Worm (Caenorhabditis elegans): ENCODE data around the gene F40F8.5.

Gene F40F8.5

DNA sequence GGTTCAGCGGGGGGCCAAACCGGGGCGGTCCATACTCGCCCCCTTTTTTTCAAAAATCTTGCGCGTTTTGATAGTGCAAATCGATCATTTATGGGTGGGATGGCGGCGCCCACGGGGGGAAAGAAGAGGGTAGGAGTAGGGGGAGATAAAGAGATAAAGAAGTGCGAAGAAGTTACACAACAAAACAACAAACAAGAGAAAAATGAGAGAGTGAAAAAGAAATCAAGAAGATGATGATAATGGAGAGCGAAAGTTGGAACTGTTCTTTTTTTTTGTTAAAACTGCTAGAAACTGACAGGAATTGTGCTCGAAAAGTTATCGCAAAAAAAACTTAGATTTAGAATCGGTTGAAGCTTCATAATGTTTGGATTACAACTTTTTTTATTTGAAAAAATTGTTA is 27.7 kb upstream of the F40F8.5 start, which contains the start of gene ptr-13:
ptr-13 (minus strand) TSS at position 92 of the 400 bp plus-strand sequence.
- TF ChIP-seq flt-1 (GFP tag; IDR thresholded peaks at IDR 0.05): no peak
- TF ChIP-seq med-1 (GFP tag; optimal IDR thresholded peaks at IDR 0.05; ENCODE audit: insufficient read depth): no peak
- no peak for TF ChIP-seq ztf-29 (GFP tag; IDR thresholded peaks at IDR 0.05)
- no peak for TF ChIP-seq cog-1 (tag; optimal IDR thresholded peaks at IDR 0.05)

DNA sequence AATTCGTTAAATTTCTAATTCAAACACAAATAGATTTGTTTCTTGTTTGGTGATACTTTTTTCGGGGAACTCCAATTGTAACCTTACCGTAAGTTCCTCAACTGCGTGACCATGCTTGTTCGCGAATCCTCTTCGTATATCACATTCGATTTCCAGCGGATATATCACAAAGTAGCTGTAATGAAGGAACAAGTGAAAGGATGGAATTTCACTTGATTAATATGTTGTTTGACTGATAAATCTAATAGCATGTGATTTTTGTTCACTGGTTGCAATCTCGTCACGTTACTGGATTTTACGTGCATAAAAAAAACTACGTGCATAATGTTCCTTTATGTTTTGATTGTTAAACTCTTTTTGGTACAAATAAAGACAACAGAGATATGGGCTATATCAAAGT is 26.9 kb upstream of the F40F8.5 start:
- TF ChIP-seq T22C8.4 (GFP tag; IDR thresholded peaks at IDR 0.05) (no peak), ztf-23 (GFP tag; IDR thresholded peaks at IDR 0.05) (no peak), cog-1 (tag; optimal IDR thresholded peaks at IDR 0.05) (no peak), tab-1 (GFP tag; IDR thresholded peaks at IDR 0.05) (no peak), klf-2 (GFP tag; conservative IDR thresholded peaks at IDR 0.05) (no peak), flt-1 (GFP tag; IDR thresholded peaks at IDR 0.05) (no peak), med-1 (GFP tag; optimal IDR thresholded peaks at IDR 0.05; ENCODE audit: insufficient read depth) (no peak), ztf-29 (GFP tag; IDR thresholded peaks at IDR 0.05) (no peak), ref-1 (GFP tag; conservative IDR thresholded peaks at IDR 0.05) (no peak)

DNA sequence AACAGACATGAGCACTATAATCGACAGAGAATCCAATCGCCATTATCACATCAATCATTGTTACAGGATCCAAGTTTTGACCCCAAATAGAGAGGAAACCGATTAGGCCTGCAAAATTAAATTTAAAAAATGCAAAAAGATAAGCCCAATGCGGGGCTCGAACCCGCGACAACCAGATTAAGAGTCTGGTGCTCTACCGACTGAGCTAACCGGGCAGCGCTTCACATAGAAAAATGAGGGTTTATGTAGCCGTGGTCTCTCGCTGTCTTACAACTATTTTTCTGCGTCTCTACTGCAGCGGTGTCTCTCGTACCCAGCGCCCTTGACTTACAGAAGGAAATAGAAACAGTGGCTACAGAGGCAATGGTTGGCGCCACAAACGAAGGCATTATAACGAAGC is 22.9 kb upstream of the F40F8.5 start:
- TF ChIP-seq ref-1 (GFP tag; conservative IDR thresholded peaks at IDR 0.05) (peak; percentile 58; the same call in 1 of the 2 replicates), flt-1 (GFP tag; IDR thresholded peaks at IDR 0.05) (peak; percentile 86), tab-1 (GFP tag; IDR thresholded peaks at IDR 0.05) (peak; percentile 84), cog-1 (tag; optimal IDR thresholded peaks at IDR 0.05) (no peak), klf-2 (GFP tag; conservative IDR thresholded peaks at IDR 0.05) (peak; percentile 74), T22C8.4 (GFP tag; IDR thresholded peaks at IDR 0.05) (peak; percentile 60; the same call in 1 of the 2 replicates), ztf-23 (GFP tag; IDR thresholded peaks at IDR 0.05) (peak; percentile 78), ztf-29 (GFP tag; IDR thresholded peaks at IDR 0.05) (peak; percentile 78), med-1 (GFP tag; optimal IDR thresholded peaks at IDR 0.05; ENCODE audit: insufficient read depth) (no peak)

DNA sequence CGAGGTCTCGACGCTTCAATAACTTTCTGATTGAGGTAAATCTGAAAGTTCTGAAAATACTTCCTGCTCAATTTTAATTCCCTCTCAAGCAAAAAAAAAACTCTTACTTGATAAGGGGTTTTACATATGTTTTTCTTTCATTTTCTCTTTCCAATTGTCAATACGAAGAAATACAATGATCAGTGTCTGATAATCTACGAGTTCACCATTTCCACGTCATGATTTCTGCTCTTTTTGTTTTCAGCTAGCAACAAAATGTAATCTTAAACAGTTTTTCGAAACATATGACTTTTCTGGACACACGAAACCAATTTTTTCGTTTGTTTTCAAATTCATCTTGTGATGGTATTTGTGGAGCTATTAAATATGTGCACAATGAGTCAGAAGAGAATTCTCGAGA is 21.4 kb upstream of the F40F8.5 start:
- TF ChIP-seq tab-1 (GFP tag; IDR thresholded peaks at IDR 0.05) (no peak), ztf-29 (GFP tag; IDR thresholded peaks at IDR 0.05) (no peak)

DNA sequence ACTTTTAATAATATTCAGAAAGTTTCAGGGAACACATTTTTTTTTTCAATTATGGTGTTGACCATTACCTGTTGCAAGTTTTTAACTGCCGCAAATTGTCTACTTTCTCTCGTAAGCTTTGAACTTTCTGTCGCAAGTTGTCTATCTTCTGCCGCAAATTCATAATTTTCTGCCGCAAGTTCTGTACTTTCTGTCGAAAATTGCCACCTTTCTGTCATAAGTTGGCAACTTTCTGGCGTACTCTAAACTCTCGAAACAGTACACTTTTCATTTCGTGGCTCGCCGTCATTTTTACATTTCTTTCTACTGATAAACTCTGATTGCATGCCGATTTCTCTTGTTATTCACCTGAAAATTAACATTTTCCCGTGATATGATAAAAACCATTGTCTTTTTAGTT is 20.7 kb upstream of the F40F8.5 start:
- TF ChIP-seq flt-1 (GFP tag; IDR thresholded peaks at IDR 0.05): no peak
- TF ChIP-seq tab-1 (GFP tag; IDR thresholded peaks at IDR 0.05): no peak
- no peak for TF ChIP-seq klf-2 (GFP tag; conservative IDR thresholded peaks at IDR 0.05)
- TF ChIP-seq med-1 (GFP tag; optimal IDR thresholded peaks at IDR 0.05; ENCODE audit: insufficient read depth): no peak
- TF ChIP-seq cog-1 (tag; optimal IDR thresholded peaks at IDR 0.05): no peak
- TF ChIP-seq ref-1 (GFP tag; conservative IDR thresholded peaks at IDR 0.05): no peak
- TF ChIP-seq T22C8.4 (GFP tag; IDR thresholded peaks at IDR 0.05): no peak
- TF ChIP-seq ztf-29 (GFP tag; IDR thresholded peaks at IDR 0.05): no peak
- TF ChIP-seq ztf-23 (GFP tag; IDR thresholded peaks at IDR 0.05): no peak

DNA sequence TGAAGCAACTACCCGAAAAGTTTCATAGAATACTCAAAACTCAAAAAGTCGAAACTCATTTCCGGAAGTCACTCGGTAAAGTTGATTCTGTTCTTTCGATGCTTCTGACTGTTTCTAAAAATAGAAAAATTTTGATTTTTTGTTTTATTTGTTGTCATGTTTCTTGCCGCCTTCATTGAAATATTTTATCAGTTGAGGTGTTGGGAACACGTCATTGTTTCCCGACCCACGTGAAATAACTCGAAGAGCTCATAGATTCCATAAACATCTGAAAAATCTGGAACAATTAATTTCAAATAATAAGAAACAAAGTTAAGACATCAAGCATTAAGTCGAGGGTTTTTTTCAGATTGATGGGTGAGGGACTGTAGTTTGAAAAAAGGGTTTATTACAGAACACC is 20.2 kb upstream of the F40F8.5 start:
- no peak for TF ChIP-seq ref-1 (GFP tag; conservative IDR thresholded peaks at IDR 0.05)
- TF ChIP-seq med-1 (GFP tag; optimal IDR thresholded peaks at IDR 0.05; ENCODE audit: insufficient read depth): no peak
- no peak for TF ChIP-seq cog-1 (tag; optimal IDR thresholded peaks at IDR 0.05)
- TF ChIP-seq klf-2 (GFP tag; conservative IDR thresholded peaks at IDR 0.05): no peak
- no peak for TF ChIP-seq ztf-29 (GFP tag; IDR thresholded peaks at IDR 0.05)
- TF ChIP-seq ztf-23 (GFP tag; IDR thresholded peaks at IDR 0.05): no peak
- no peak for TF ChIP-seq flt-1 (GFP tag; IDR thresholded peaks at IDR 0.05)
- TF ChIP-seq T22C8.4 (GFP tag; IDR thresholded peaks at IDR 0.05): no peak
- no peak for TF ChIP-seq tab-1 (GFP tag; IDR thresholded peaks at IDR 0.05)

DNA sequence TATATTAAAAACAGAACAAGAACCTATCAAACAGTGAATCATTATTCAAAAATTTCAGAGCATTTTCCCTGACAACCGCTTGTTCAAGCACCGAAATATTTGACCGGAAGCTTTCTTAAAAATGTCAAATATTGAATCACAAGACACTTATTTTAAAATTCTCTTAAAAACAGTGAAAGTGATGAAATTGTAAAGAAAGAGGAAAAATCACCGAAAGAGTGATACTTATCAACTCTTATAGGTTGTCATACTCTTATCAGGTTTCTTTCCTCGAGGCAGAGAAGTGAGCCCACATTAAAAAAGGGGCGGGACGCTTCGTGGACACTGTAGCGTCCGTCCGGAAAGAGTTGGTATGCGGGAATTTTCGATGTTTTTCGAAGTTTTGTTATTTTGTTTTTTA is 19.1 kb upstream of the F40F8.5 start:
- TF ChIP-seq cog-1 (tag; optimal IDR thresholded peaks at IDR 0.05): no peak
- TF ChIP-seq ztf-23 (GFP tag; IDR thresholded peaks at IDR 0.05): no peak
- no peak for TF ChIP-seq T22C8.4 (GFP tag; IDR thresholded peaks at IDR 0.05)
- TF ChIP-seq med-1 (GFP tag; optimal IDR thresholded peaks at IDR 0.05; ENCODE audit: insufficient read depth): no peak

DNA sequence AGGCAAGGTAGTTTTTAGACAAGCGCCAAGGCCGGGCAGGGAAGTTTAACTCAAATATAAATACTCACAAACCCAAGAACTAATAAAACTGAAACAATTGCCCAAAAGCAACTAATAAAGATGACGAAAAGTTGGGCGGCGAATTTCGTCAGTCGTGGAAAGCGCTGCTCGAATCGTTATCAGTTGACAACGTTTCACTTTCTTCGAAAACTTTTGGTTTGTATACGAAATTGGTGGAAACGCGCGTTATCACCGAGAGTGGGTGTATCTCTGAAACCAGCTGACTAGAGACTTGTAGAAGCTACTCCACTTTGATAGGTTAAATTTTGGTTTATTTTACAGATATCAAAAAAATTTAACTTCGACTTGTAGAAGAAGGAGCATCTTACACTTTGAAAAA is 18.4 kb upstream of the F40F8.5 start:
- TF ChIP-seq T22C8.4 (GFP tag; IDR thresholded peaks at IDR 0.05) (no peak), cog-1 (tag; optimal IDR thresholded peaks at IDR 0.05) (no peak), klf-2 (GFP tag; conservative IDR thresholded peaks at IDR 0.05) (no peak), flt-1 (GFP tag; IDR thresholded peaks at IDR 0.05) (no peak)

DNA sequence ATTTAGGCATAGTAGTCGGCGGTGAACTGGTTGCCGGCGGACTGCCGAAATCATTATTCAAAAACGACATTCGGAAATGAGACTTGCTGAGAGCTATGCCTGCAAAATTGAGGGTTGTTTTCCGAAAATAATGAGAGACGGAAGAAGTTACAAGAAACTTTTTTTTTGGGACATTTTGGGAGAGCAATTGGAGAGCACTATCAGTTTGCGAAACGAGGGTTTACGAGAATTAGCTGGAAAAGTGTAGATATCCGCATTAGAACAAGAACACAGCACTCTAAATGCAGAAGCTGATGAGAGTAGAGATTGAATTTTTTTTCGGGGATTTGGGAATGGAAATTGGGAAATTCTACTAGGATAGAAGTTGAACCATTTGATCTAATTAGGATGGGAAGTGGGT is 17.8 kb upstream of the F40F8.5 start, which contains the start of gene pqm-1:
pqm-1 (minus strand) TSS at position 101 of the 400 bp plus-strand sequence.
- TF ChIP-seq ztf-29 (GFP tag; IDR thresholded peaks at IDR 0.05) (no peak), ref-1 (GFP tag; conservative IDR thresholded peaks at IDR 0.05) (no peak), cog-1 (tag; optimal IDR thresholded peaks at IDR 0.05) (no peak), klf-2 (GFP tag; conservative IDR thresholded peaks at IDR 0.05) (no peak), flt-1 (GFP tag; IDR thresholded peaks at IDR 0.05) (no peak), med-1 (GFP tag; optimal IDR thresholded peaks at IDR 0.05; ENCODE audit: insufficient read depth) (no peak), ztf-23 (GFP tag; IDR thresholded peaks at IDR 0.05) (no peak), tab-1 (GFP tag; IDR thresholded peaks at IDR 0.05) (no peak), T22C8.4 (GFP tag; IDR thresholded peaks at IDR 0.05) (no peak)

DNA sequence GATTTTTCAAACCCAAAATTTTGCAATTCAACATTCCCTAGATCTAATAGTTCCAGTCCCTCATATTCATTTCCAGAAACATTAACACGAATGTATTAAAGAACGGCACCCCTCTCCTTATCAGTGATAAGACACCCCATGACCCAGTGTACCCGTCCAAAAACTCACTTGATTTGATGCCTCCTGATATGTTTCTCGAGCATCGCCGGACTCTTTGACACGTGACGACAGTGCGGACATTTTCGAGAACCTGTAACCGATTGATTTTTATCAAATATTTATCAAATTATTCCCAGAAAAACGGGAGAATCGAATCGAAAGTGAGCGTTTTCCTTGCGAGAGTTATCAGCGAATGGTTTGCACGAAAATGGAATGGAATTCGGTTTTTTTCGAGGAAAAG is 16.2 kb upstream of the F40F8.5 start:
- no peak for TF ChIP-seq ztf-23 (GFP tag; IDR thresholded peaks at IDR 0.05)
- no peak for TF ChIP-seq med-1 (GFP tag; optimal IDR thresholded peaks at IDR 0.05; ENCODE audit: insufficient read depth)
- no peak for TF ChIP-seq T22C8.4 (GFP tag; IDR thresholded peaks at IDR 0.05)
- no peak for TF ChIP-seq ztf-29 (GFP tag; IDR thresholded peaks at IDR 0.05)
- TF ChIP-seq ref-1 (GFP tag; conservative IDR thresholded peaks at IDR 0.05): no peak
- TF ChIP-seq cog-1 (tag; optimal IDR thresholded peaks at IDR 0.05): no peak
- no peak for TF ChIP-seq klf-2 (GFP tag; conservative IDR thresholded peaks at IDR 0.05)
- no peak for TF ChIP-seq tab-1 (GFP tag; IDR thresholded peaks at IDR 0.05)
- no peak for TF ChIP-seq flt-1 (GFP tag; IDR thresholded peaks at IDR 0.05)
